Worm (Caenorhabditis elegans): ENCODE results near the gene gfm-1.

gfm-1 gene

DNA sequence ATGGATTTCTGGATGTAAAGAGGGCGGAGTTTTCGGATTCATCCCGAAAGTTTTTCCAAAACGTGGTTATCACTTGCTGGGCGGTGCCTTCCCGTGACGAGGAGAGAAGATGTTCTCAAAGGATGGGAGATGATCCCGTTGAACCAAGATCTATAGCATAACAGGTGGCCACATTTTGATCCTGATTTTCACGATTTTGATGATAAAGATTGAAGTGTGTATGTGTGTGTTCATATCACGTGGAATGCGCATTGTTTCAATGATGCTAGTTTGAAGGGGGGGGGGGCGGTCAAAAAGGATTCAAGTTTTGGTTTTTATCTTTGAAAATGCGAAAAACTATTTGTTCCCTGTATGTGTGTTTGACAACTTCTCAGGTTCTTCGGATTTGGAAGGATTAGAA, 27.9 kb downstream of the gfm-1 start, which contains the start of gene mltn-1:
Gene mltn-1, minus strand, starts transcription at position 22 of the 400 bp plus-strand sequence.
- no peak for TF ChIP-seq blmp-1 (tag; optimal IDR thresholded peaks at IDR 0.05)

DNA sequence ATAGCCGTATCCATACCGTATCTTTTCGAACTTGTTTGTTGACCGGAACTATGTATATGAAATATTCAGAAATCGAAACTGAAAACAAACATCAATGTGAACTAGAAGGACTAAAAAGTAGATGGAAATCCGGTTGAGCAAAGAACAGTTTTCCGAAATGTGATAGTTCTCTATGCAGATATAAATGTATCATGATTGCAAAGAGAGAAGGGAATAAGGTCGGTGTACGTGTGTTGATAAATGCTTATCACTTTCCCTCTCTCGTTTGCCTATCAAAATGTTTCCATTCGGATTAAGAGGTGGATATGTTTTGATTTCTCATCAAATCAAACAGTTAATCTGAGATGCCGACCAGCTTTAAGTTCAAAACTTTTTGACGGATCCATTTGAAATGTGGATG, 31.0 kb downstream of the gfm-1 start:
- no peak for TF ChIP-seq drap-1 (GFP tag; optimal IDR thresholded peaks at IDR 0.05)
- TF ChIP-seq mep-1 (tag; optimal IDR thresholded peaks at IDR 0.05) = no peak
- no peak for TF ChIP-seq zip-8 (tag; optimal IDR thresholded peaks at IDR 0.05)
- no peak for TF ChIP-seq sem-2 (GFP tag; optimal IDR thresholded peaks at IDR 0.05)
- no peak for TF ChIP-seq unc-39 (tag; optimal IDR thresholded peaks at IDR 0.05)
- no peak for TF ChIP-seq ceh-43 (GFP tag; optimal IDR thresholded peaks at IDR 0.05)
- TF ChIP-seq tbx-8 (GFP tag; optimal IDR thresholded peaks at IDR 0.05) = no peak
- TF ChIP-seq nhr-76 (tag; optimal IDR thresholded peaks at IDR 0.05) = no peak
- no peak for TF ChIP-seq sptf-1 (tag; optimal IDR thresholded peaks at IDR 0.05)
- TF ChIP-seq mls-2 (tag; optimal IDR thresholded peaks at IDR 0.05) = no peak

DNA sequence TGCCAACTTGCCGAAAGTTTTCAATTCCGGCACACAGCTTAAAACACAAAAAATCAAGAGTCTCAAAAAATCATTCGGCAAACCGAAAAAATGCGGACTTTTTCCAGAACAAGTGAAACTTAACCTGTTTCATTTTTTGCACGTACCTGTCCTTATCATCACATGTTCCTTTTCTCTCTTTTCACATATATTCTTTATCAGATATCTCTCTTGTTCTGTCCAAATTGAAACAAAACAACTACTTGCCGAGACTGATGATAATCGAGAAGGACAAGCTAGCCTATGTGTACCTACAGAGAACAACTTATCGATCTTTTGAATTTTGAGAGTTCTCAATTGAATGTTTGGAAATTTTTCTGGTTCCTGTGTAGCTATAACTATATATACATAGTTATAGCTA, 32.7 kb downstream of the gfm-1 start:
- no peak for TF ChIP-seq cnd-1 (tag; optimal IDR thresholded peaks at IDR 0.05)
- TF ChIP-seq nhr-76 (tag; optimal IDR thresholded peaks at IDR 0.05) = no peak
- TF ChIP-seq mep-1 (tag; optimal IDR thresholded peaks at IDR 0.05) = no peak
- no peak for TF ChIP-seq pha-4 (tag; optimal IDR thresholded peaks at IDR 0.05)
- no peak for TF ChIP-seq drap-1 (GFP tag; optimal IDR thresholded peaks at IDR 0.05)
- no peak for TF ChIP-seq ceh-83 (GFP tag; optimal IDR thresholded peaks at IDR 0.05)
- TF ChIP-seq nhr-237 (tag; optimal IDR thresholded peaks at IDR 0.05) = no peak
- no peak for TF ChIP-seq sem-2 (GFP tag; optimal IDR thresholded peaks at IDR 0.05)
- TF ChIP-seq unc-62 (GFP tag; optimal IDR thresholded peaks at IDR 0.05) = no peak
- no peak for TF ChIP-seq lin-13 (tag; optimal IDR thresholded peaks at IDR 0.05)

DNA sequence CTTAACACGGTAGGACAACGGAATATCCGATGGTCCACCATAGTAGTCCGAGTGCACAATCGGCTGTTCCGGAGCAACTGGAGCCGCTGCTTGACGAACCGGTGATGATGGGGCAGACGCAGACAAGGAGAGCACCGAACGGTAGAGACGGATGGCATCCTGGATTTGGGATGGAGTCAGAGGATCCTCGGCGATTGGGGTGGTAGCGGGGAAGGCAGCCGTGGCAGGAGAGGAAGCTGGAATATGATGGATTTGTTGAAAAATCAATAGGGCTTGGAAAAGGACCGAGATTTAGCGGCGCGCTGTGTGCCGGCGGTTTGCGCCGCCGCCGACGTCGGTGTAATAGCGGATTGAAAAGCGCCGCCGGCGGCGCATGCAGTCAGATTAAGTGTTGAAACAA, 35.1 kb downstream of the gfm-1 start:
- TF ChIP-seq zip-8 (tag; optimal IDR thresholded peaks at IDR 0.05) = no peak
- no peak for TF ChIP-seq ceh-39 (tag; optimal IDR thresholded peaks at IDR 0.05)
- no peak for TF ChIP-seq nhr-76 (tag; optimal IDR thresholded peaks at IDR 0.05)
- no peak for TF ChIP-seq elt-1 (tag; optimal IDR thresholded peaks at IDR 0.05; ENCODE audit: borderline replicate concordance, insufficient read depth)
- TF ChIP-seq ceh-83 (GFP tag; optimal IDR thresholded peaks at IDR 0.05) = no peak
- no peak for TF ChIP-seq sem-2 (GFP tag; optimal IDR thresholded peaks at IDR 0.05)
- TF ChIP-seq blmp-1 (tag; optimal IDR thresholded peaks at IDR 0.05) = no peak
- no peak for TF ChIP-seq lsy-2 (tag; optimal IDR thresholded peaks at IDR 0.05)
- TF ChIP-seq tbx-8 (GFP tag; optimal IDR thresholded peaks at IDR 0.05) = no peak
- no peak for TF ChIP-seq M03D4.4 (tag; optimal IDR thresholded peaks at IDR 0.05)
- no peak for TF ChIP-seq unc-39 (tag; optimal IDR thresholded peaks at IDR 0.05)

DNA sequence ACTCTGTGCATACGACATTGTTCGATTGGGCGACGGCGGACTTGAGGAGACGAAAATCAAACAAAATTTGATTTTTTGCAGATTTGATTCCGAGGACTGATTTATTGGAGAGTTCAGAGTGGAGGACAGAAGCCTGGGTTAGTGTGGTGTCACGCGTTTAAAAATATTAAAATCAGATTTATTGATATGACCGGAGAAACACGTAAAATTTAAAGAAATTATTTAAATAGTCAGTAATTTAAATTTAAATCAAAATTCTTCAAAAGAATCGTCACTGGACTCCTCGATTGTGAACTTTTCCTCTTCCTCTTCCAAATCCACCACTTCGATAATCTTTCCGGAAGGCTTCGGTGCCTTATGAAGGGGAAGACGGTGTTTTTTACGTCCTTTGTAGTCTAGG, 36.0 kb downstream of the gfm-1 start, which contains the start of gene spe-18:
Gene spe-18, minus strand, starts transcription at position 101 of the 400 bp plus-strand sequence.
- TF ChIP-seq hlh-1 (tag; optimal IDR thresholded peaks at IDR 0.05) (no peak), zip-8 (tag; optimal IDR thresholded peaks at IDR 0.05) (no peak), ces-1 (GFP tag; optimal IDR thresholded peaks at IDR 0.05) (no peak), mls-2 (tag; optimal IDR thresholded peaks at IDR 0.05) (no peak), nhr-237 (tag; optimal IDR thresholded peaks at IDR 0.05) (no peak), ztf-11 (tag; optimal IDR thresholded peaks at IDR 0.05) (no peak), mep-1 (tag; optimal IDR thresholded peaks at IDR 0.05) (no peak), ceh-83 (GFP tag; optimal IDR thresholded peaks at IDR 0.05) (no peak), flh-1 (GFP tag; optimal IDR thresholded peaks at IDR 0.05) (no peak), sem-2 (GFP tag; optimal IDR thresholded peaks at IDR 0.05) (no peak), nhr-2 (tag; optimal IDR thresholded peaks at IDR 0.05) (no peak), M03D4.4 (tag; optimal IDR thresholded peaks at IDR 0.05) (no peak), elt-1 (tag; optimal IDR thresholded peaks at IDR 0.05; ENCODE audit: borderline replicate concordance, insufficient read depth) (no peak)

DNA sequence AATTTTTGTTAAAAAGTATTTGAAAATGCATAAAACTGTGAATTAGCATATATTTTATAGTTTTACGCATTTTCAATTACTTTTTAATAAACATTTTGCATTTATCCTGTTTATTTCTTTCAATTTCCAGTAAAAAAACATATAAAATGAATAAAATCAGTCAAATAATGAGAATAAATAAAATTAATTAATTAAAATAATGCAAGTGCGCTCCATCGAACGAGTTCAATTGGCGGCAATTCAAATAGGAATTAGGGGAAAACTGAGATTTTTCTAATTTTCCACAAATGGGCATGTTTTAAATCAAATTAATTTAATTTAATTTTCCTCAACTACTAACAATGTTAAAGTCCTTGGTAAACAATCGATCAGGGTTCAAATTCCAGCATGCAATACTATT, 38.8 kb downstream of the gfm-1 start:
- TF ChIP-seq lin-13 (tag; optimal IDR thresholded peaks at IDR 0.05) (no peak), ztf-11 (tag; optimal IDR thresholded peaks at IDR 0.05) (no peak), nhr-2 (tag; optimal IDR thresholded peaks at IDR 0.05) (no peak), mls-2 (tag; optimal IDR thresholded peaks at IDR 0.05) (no peak), ceh-83 (GFP tag; optimal IDR thresholded peaks at IDR 0.05) (no peak), tbx-8 (GFP tag; optimal IDR thresholded peaks at IDR 0.05) (no peak), nhr-76 (tag; optimal IDR thresholded peaks at IDR 0.05) (no peak), M03D4.4 (tag; optimal IDR thresholded peaks at IDR 0.05) (no peak), mep-1 (tag; optimal IDR thresholded peaks at IDR 0.05) (no peak), ham-2 (GFP tag; optimal IDR thresholded peaks at IDR 0.05) (no peak), nhr-237 (tag; optimal IDR thresholded peaks at IDR 0.05) (no peak), ceh-39 (tag; optimal IDR thresholded peaks at IDR 0.05) (no peak)
